Worm (Caenorhabditis elegans): ENCODE results near the gene pud-3.
"Not testable (repeated sequence)": the region's sequence is repeated elsewhere in the genome, so short reads cannot be mapped to it uniquely, and the experiment has no call there.

Gene pud-3

DNA sequence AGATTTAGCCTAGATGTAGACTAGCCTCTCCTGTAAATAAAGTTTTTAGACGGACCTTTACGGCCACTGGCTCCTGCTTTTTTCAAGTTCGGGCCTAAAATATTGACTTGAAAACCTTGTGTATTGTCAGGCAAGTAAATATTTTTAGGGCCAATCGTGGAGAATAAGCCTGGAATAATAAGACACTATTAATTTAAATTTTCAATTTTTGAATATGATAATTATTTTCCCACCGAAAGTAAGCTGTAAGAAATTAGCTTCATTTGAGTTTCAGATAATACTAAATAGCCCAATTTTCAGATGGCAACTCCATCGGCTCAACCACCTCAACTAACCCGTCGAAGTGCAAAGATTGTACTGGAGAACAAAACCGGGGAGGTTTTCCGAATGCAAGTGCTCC lies 1.4 kb upstream of the pud-3 start, which contains the start of gene pud-4:
pud-4 (plus strand) TSS at position 301 of the 400 bp plus-strand sequence.
- TF ChIP-seq sea-1 (GFP tag; conservative IDR thresholded peaks at IDR 0.05) (no peak), tbx-37 (GFP tag; conservative IDR thresholded peaks at IDR 0.05) (no peak), hmbx-1 (tag; optimal IDR thresholded peaks at IDR 0.05) (no peak), hmg-4 (GFP tag; optimal IDR thresholded peaks at IDR 0.05) (no peak), hnd-1 (tag; optimal IDR thresholded peaks at IDR 0.05) (no peak), ceh-36 (tag; optimal IDR thresholded peaks at IDR 0.05) (no peak), pes-1 (GFP tag; IDR thresholded peaks at IDR 0.05) (no peak), ets-7 (tag; optimal IDR thresholded peaks at IDR 0.05) (no peak), F13C5.2 (tag; optimal IDR thresholded peaks at IDR 0.05) (no peak)

DNA sequence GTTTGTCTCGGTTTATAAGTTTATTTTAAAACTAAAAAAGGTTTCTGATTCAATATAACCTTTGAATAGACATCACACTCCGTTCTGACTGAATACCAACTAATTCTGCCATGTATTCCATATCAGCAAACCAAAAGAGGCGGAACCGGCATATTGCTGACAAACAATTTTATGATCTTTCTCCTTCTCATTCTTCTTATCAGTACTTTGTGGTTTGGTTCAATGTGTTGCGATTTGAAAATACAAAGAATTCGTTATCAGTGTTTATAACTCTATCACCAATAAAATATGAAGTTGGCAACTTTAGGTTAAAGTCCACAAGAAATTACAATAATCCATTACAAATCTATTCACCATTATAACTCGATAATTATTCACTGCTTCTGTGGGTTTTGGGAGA lies 692 bp downstream of the pud-3 start:
- TF ChIP-seq hnd-1 (tag; optimal IDR thresholded peaks at IDR 0.05) (no peak), tbx-37 (GFP tag; conservative IDR thresholded peaks at IDR 0.05) (no peak), tra-4 (tag; optimal IDR thresholded peaks at IDR 0.05) (no peak), sea-1 (GFP tag; conservative IDR thresholded peaks at IDR 0.05) (no peak), ceh-13 (GFP tag; optimal IDR thresholded peaks at IDR 0.05) (no peak), ceh-36 (tag; optimal IDR thresholded peaks at IDR 0.05) (no peak), ama-1 (optimal IDR thresholded peaks at IDR 0.05) (no peak), flt-1 (GFP tag; IDR thresholded peaks at IDR 0.05) (no peak), pes-1 (GFP tag; IDR thresholded peaks at IDR 0.05) (no peak), aly-1 (tag; optimal IDR thresholded peaks at IDR 0.05) (no peak), ets-7 (tag; optimal IDR thresholded peaks at IDR 0.05) (no peak), hmg-4 (GFP tag; optimal IDR thresholded peaks at IDR 0.05) (no peak), hmbx-1 (tag; optimal IDR thresholded peaks at IDR 0.05) (no peak), F13C5.2 (tag; optimal IDR thresholded peaks at IDR 0.05) (no peak)

DNA sequence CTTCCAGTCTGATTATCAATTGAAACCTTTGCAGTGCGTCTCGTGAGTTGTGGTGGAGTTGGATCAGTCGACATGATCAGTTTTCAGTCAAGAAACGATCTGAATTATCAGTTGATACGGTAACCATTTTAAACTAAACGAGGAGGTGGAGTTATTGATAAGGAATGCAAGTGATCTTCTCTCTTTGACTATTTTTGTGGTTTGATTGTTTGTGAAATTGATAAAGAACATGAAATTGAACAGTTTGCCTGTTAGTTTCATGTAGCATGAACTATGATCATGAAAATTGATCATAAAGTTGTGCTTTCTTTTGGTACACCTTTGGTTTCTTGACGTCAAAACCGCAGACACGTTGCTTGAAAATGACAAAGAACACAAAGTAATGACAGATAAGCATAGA lies 2.5 kb downstream of the pud-3 start, which contains the start of gene pud-1.2:
pud-1.2 (minus strand) TSS at position 101 of the 400 bp plus-strand sequence.
- not testable (repeated sequence) for TF ChIP-seq scrt-1 (GFP tag; IDR thresholded peaks at IDR 0.05); pes-1 (GFP tag; IDR thresholded peaks at IDR 0.05); tra-4 (tag; optimal IDR thresholded peaks at IDR 0.05)

DNA sequence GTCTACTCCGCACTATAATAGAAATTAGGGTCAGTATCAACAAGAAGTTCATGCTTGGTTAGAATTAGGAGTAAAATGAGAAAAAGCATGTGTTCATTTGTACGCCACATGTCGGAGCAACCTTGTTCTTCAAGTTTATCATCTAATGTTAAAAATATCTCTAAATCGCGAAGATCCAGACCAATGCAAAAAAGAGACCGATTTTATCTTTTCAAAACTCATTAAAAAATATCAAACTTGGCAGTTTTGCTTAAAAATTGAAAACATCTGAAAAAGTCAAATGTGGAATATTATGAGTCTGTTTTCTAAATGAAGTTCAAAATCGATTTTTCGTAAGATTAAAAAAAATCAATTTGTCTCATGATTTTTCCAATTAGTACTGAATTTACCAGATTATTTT lies 4.0 kb downstream of the pud-3 start, which contains the start of gene Y19D10B.6:
Y19D10B.6 (minus strand) TSS at position 101 of the 400 bp plus-strand sequence.
- not testable (repeated sequence) for TF ChIP-seq hmg-4 (GFP tag; optimal IDR thresholded peaks at IDR 0.05); hnd-1 (tag; optimal IDR thresholded peaks at IDR 0.05); flt-1 (GFP tag; IDR thresholded peaks at IDR 0.05)

DNA sequence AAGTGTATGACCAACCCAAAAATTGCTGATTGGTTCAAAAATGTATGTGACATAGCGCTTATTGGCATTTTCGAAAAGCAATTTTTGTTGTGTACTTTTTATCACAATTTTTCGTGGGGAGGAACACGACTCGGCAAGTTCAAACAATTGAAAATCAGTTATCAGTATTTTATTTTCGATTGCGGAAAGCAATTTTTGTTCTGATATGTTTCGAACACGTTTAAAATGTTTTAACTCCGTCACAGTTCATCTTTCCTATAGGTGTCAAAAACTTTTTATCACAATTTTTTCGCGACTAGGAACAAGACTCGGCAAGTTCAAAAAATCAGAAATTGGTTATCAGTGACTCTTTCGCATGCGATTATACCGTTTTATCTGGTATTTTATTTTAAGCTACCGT lies 16.7 kb downstream of the pud-3 start:
- TF ChIP-seq F13C5.2 (tag; optimal IDR thresholded peaks at IDR 0.05), result no peak

DNA sequence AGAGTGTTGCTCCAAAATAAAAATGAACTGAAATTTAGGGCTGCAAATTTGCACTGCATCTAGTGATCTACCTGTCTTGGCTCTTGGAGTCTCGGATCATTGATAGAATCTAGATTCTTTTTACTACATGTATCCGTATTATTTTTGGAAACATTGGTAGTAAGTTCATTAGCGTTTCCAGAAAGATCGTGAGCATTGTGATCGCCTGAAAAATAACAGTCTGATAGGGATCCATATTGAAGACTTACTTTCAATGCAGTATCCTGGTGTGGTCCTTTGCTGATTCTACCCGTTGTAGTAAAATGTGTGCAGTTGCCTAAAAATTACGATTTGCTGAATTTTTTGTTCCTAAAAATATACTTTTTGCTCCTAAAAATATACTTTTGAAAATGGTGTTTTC lies 18.6 kb downstream of the pud-3 start:
- TF ChIP-seq tbx-11 (GFP tag; IDR thresholded peaks at IDR 0.05) (no peak), hmbx-1 (tag; optimal IDR thresholded peaks at IDR 0.05) (no peak)

DNA sequence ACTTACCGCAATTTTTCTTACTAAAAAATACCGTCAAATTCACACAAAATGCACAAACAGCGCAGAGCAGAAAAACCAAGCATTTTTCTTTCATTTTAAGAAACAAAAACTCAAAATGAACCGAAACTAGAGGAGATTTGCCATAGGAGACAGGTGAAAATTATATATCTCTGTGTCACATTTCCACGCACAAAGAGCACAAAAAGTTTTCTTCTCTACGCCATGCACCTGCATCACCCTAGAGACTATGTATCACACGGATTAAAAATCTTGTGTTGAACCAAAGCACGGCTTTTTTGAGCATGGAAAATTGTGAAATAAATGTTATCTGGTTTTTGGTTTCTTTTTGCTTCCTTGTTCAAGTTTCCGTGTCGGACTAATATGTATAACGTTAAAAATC lies 21.2 kb downstream of the pud-3 start, which contains the start of gene irld-15:
irld-15 (minus strand) TSS at position 101 of the 400 bp plus-strand sequence.
- TF ChIP-seq F13C5.2 (tag; optimal IDR thresholded peaks at IDR 0.05) (no peak), tbx-37 (GFP tag; conservative IDR thresholded peaks at IDR 0.05) (no peak), aly-1 (tag; optimal IDR thresholded peaks at IDR 0.05) (no peak), hmbx-1 (tag; optimal IDR thresholded peaks at IDR 0.05) (no peak), ceh-36 (tag; optimal IDR thresholded peaks at IDR 0.05) (no peak), hnd-1 (tag; optimal IDR thresholded peaks at IDR 0.05) (no peak), flt-1 (GFP tag; IDR thresholded peaks at IDR 0.05) (no peak)

DNA sequence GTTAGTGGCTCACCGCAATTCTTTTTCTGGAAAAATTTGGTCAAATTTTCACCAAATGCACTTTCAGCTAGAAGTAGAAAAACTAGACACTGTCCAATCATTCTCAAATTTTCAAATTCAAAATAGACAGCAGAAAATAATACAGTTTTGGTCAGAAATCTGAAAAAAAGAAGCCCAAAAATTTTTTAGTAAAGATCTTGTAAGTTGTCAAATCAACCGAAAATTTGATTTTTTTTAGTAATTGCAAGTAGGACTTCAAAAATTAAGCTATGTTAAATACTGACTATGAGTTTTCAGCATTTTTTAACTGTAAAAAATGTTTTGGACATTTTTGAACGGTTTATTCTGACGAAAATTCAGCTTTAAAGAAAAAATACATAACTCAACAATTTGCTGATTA lies 24.0 kb downstream of the pud-3 start, which contains the start of gene Y19D10B.8:
Y19D10B.8 (minus strand) TSS at position 101 of the 400 bp plus-strand sequence.
- no peak for TF ChIP-seq tbx-11 (GFP tag; IDR thresholded peaks at IDR 0.05)
- no peak for TF ChIP-seq B0310.2 (tag; optimal IDR thresholded peaks at IDR 0.05)
- no peak for TF ChIP-seq hmbx-1 (tag; optimal IDR thresholded peaks at IDR 0.05)
- TF ChIP-seq ets-7 (tag; optimal IDR thresholded peaks at IDR 0.05), result no peak
- no peak for TF ChIP-seq ceh-36 (tag; optimal IDR thresholded peaks at IDR 0.05)
- TF ChIP-seq pes-1 (GFP tag; IDR thresholded peaks at IDR 0.05), result no peak
- TF ChIP-seq flt-1 (GFP tag; IDR thresholded peaks at IDR 0.05), result no peak

DNA sequence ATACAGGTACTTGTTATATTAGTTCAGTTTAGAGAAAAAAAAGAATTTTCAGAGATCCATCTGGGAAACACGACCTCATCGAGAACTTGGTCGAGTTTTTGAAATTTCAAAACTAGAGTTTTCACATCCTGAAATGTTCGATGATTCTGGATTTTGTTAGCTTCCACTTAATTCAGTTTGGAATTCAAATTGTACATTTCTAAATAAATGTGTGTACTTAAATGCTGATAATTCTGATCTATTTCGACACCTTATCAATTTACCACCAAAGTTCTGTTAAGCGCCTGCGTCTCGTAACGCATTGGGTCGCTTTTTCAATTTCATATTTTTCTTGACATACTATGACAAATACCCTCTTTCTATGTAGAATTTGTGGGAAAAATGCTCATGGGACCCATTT lies 30.4 kb downstream of the pud-3 start, which contains the start of gene nhr-226:
nhr-226 (plus strand) TSS at position 301 of the 400 bp plus-strand sequence.
- no peak for TF ChIP-seq tbx-37 (GFP tag; conservative IDR thresholded peaks at IDR 0.05)
- TF ChIP-seq hnd-1 (tag; optimal IDR thresholded peaks at IDR 0.05), result no peak
- TF ChIP-seq tra-4 (tag; optimal IDR thresholded peaks at IDR 0.05), result no peak
- TF ChIP-seq ets-7 (tag; optimal IDR thresholded peaks at IDR 0.05), result no peak
- TF ChIP-seq pes-1 (GFP tag; IDR thresholded peaks at IDR 0.05), result no peak
- TF ChIP-seq ceh-36 (tag; optimal IDR thresholded peaks at IDR 0.05), result no peak
- no peak for TF ChIP-seq tbx-11 (GFP tag; IDR thresholded peaks at IDR 0.05)
- TF ChIP-seq sea-1 (GFP tag; conservative IDR thresholded peaks at IDR 0.05), result no peak
- TF ChIP-seq aly-1 (tag; optimal IDR thresholded peaks at IDR 0.05), result no peak
- TF ChIP-seq ceh-13 (GFP tag; optimal IDR thresholded peaks at IDR 0.05), result no peak
